Worm (Caenorhabditis elegans) whole organism, L2 larva: ENCODE data around the gene T16G12.9.

ENCODE experiments used
- aly-2 ChIP-seq: fragments of 150-350 bp; optimal IDR thresholded peaks from 2 replicates; lab custom pipeline; 2014; ENCODE audit warnings: missing biosample characterization, missing genetic modification characterization
- nhr-237 ChIP-seq: fragments of 150-350 bp; optimal IDR thresholded peaks from 2 replicates; lab custom pipeline; 2014; ENCODE audit warnings: missing biosample characterization, missing genetic modification characterization
- nhr-6 ChIP-seq: fragments of 150-350 bp; optimal IDR thresholded peaks from 2 replicates; lab custom pipeline; 2014; ENCODE audit warnings: missing biosample characterization, missing genetic modification characterization
- snpc-4 ChIP-seq: fragments of 150-350 bp; optimal IDR thresholded peaks from 2 replicates; lab custom pipeline; 2014; ENCODE audit warnings: missing biosample characterization, missing genetic modification characterization
- zag-1 ChIP-seq: fragments of 150-350 bp; optimal IDR thresholded peaks from 2 replicates; lab custom pipeline; 2014; ENCODE audit warnings: missing biosample characterization, missing genetic modification characterization
- ztf-11 ChIP-seq: sonication (generic microtip); optimal IDR thresholded peaks from 2 replicates; lab custom pipeline; 2017; ENCODE audit warnings: missing biosample characterization, missing genetic modification characterization

DNA sequence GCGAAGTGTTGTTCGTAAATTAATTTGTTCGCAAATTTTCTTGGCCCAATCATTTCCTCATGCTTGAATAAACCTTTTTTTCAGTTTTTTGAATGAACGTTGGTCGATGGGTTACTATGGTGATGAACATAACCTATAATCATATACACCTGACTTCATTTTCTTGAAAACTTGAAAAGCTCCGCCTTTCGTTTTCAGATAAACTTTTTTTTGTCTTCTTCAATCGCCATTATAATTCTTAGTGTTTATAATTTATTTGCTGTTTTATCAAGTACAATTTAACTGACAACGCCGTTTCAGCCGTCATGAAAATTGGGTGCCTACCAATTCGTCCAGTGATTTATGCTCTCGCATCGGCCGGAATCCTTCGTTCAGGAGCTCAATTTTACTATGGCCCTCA is 40.9 kb downstream of the T16G12.9 start, which contains the start of gene M04D8.7:
- no peak for TF ChIP-seq ztf-11 (tag; lab: Kevin White, UChicago)
- TF ChIP-seq aly-2 (tag; lab: Kevin White, UChicago): no peak
- no peak for TF ChIP-seq nhr-237 (tag; lab: Kevin White, UChicago)
- no peak for TF ChIP-seq nhr-6 (tag; lab: Kevin White, UChicago)
- no peak for TF ChIP-seq zag-1 (tag; lab: Kevin White, UChicago)
- no peak for TF ChIP-seq snpc-4 (tag; lab: Kevin White, UChicago)
